ENCODE assay signal across 1 fruit fly cellular context in the genomic region with DNA sequence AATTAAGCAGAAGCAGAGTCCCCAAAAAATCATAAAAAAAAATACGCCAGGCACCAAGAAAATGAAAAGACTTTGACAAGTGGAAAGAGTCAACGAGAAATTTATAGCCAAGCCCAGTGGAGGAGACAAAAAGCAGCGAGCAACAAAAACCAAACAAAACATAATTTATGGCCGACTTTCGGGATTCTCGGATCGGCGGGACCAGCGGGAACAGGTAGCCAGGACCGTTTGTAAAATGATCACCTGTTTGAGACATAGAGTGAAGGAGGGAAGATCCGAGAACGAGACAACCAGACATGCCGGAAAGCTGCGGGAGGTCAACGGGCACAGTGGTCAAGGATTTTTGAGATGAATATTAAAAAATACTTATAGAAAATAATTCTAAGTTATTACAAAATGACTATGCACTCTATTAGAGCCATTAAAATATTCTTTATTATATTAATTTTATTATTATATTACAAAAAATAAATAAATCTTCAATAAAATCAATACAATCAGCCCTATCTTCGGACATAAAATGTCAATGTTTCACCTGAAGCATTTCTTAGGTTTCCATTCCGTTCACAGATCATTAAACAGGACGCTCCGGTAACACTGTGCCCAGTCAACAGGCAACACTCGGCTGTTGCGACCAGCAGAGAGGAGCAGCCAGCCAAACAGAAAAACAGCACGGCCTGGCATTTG.
A peak's percentile ranks its signal among the peaks of the same experiment; 100 is the strongest.
TF ChIP-seq lines count a peak whose summit lies in the region.

No protein-coding gene starts in this region.

TF ChIP-seq in whole organism, embryonic, 481 proteins besides CTCF, POLR2A, EP300 and RAD21 (continued from another document and continues in another):
- TF ChIP-seq CG11560 (tag; IDR thresholded peaks at IDR 0.05; lab: Robert Waterston, UW) (no peak), CG1602 (GFP tag; optimal IDR thresholded peaks at IDR 0.05; lab: Kevin White, UChicago) (peak; percentile 11), CG2202 (tag; optimal IDR thresholded peaks at IDR 0.05; lab: Kevin White, UChicago) (peak; percentile 9), CG10959 (GFP tag; IDR thresholded peaks at IDR 0.05; lab: Robert Waterston, UW) (peak; percentile 30; the same call in 1 of the 2 replicates), chn (GFP tag; optimal IDR thresholded peaks at IDR 0.05; lab: Kevin White, UChicago) (no peak), CG8478 (optimal IDR thresholded peaks at IDR 0.05; lab: Kevin White, UChicago) (no peak), CG3726 (GFP tag; IDR thresholded peaks at IDR 0.05; lab: Robert Waterston, UW) (no peak), CG10267 (tag; optimal IDR thresholded peaks at IDR 0.05; lab: Kevin White, UChicago) (peak; percentile 62), nerfin-1 (tag; optimal IDR thresholded peaks at IDR 0.05; lab: Kevin White, UChicago) (peak; percentile 36), CG12155 (GFP tag; optimal IDR thresholded peaks at IDR 0.05; lab: Kevin White, UChicago) (peak; percentile 26), slp2 (GFP tag; optimal IDR thresholded peaks at IDR 0.05; lab: Kevin White, UChicago) (no peak), nau (GFP tag; optimal IDR thresholded peaks at IDR 0.05; lab: Kevin White, UChicago) (no peak), fu2 (GFP tag; optimal IDR thresholded peaks at IDR 0.05; lab: Kevin White, UChicago) (no peak), pnt (GFP tag; optimal IDR thresholded peaks at IDR 0.05; lab: Kevin White, UChicago) (no peak), twi (tag; optimal IDR thresholded peaks at IDR 0.05; lab: Kevin White, UChicago) (peak; percentile 45), CG15696 (tag; optimal IDR thresholded peaks at IDR 0.05; lab: Kevin White, UChicago) (peak; percentile 83), gem (tag; optimal IDR thresholded peaks at IDR 0.05; lab: Kevin White, UChicago) (peak; percentile 78), Hsf (GFP tag; optimal IDR thresholded peaks at IDR 0.05; lab: Kevin White, UChicago) (no peak), CG17802 (tag; optimal IDR thresholded peaks at IDR 0.05; lab: Kevin White, UChicago) (no peak), CG3838 (GFP tag; optimal IDR thresholded peaks at IDR 0.05; lab: Kevin White, UChicago) (no peak), CG6254 (GFP tag; optimal IDR thresholded peaks at IDR 0.05; lab: Kevin White, UChicago) (peak; percentile 46), Elba2 (GFP tag; optimal IDR thresholded peaks at IDR 0.05; lab: Kevin White, UChicago) (no peak), prd (optimal IDR thresholded peaks at IDR 0.05; lab: Kevin White, UChicago) (no peak), prd (GFP tag; IDR thresholded peaks at IDR 0.05; lab: Robert Waterston, UW) (peak; percentile 68; the same call in 2 of the 3 replicates), CG12942 (GFP tag; optimal IDR thresholded peaks at IDR 0.05; lab: Kevin White, UChicago) (peak; percentile 7), zen2 (GFP tag; IDR thresholded peaks at IDR 0.05; lab: Robert Waterston, UW; ENCODE audit: partially characterized antibody) (no peak), disco-r (GFP tag; optimal IDR thresholded peaks at IDR 0.05; lab: Kevin White, UChicago) (no peak), CG7786 (GFP tag; optimal IDR thresholded peaks at IDR 0.05; lab: Kevin White, UChicago) (no peak), CG4404 (GFP tag; IDR thresholded peaks at IDR 0.05; lab: Robert Waterston, UW) (peak; percentile 68), CG31224 (GFP tag; IDR thresholded peaks at IDR 0.05; lab: Robert Waterston, UW) (no peak), mirr (GFP tag; optimal IDR thresholded peaks at IDR 0.05; lab: Kevin White, UChicago) (no peak), Lim3 (GFP tag; IDR thresholded peaks at IDR 0.05; lab: Robert Waterston, UW) (no peak), lola (GFP tag; optimal IDR thresholded peaks at IDR 0.05; lab: Kevin White, UChicago) (peak in 1 of 3 experiments; percentile 73), NK7.1 (GFP tag; optimal IDR thresholded peaks at IDR 0.05; lab: Kevin White, UChicago) (no peak), CG10979 (tag; optimal IDR thresholded peaks at IDR 0.05; lab: Kevin White, UChicago) (peak; percentile 72), ham (GFP tag; IDR thresholded peaks at IDR 0.05; lab: Robert Waterston, UW) (no peak), CG2129 (GFP tag; IDR thresholded peaks at IDR 0.05; lab: Robert Waterston, UW; ENCODE audit: partially characterized antibody) (no peak), Six4 (GFP tag; optimal IDR thresholded peaks at IDR 0.05; lab: Kevin White, UChicago) (peak; percentile 30), CG4360 (GFP tag; IDR thresholded peaks at IDR 0.05; lab: Robert Waterston, UW) (no peak), CG7372 (GFP tag; IDR thresholded peaks at IDR 0.05; lab: Robert Waterston, UW) (no peak), BtbVII (GFP tag; optimal IDR thresholded peaks at IDR 0.05; lab: Kevin White, UChicago) (peak; percentile 14), sqz (GFP tag; optimal IDR thresholded peaks at IDR 0.05; lab: Kevin White, UChicago) (no peak), CG12659 (GFP tag; optimal IDR thresholded peaks at IDR 0.05; lab: Kevin White, UChicago) (peak; percentile 28), gcm (GFP tag; optimal IDR thresholded peaks at IDR 0.05; lab: Kevin White, UChicago) (peak; percentile 26), corto (GFP tag; optimal IDR thresholded peaks at IDR 0.05; lab: Kevin White, UChicago) (peak; percentile 61), CrebB (tag; optimal IDR thresholded peaks at IDR 0.05; lab: Kevin White, UChicago) (no peak), fd96Cb (tag; optimal IDR thresholded peaks at IDR 0.05; lab: Kevin White, UChicago) (peak; percentile 41), Hmx (GFP tag; optimal IDR thresholded peaks at IDR 0.05; lab: Kevin White, UChicago) (no peak), Optix (GFP tag; IDR thresholded peaks at IDR 0.05; lab: Robert Waterston, UW) (no peak), ind (GFP tag; optimal IDR thresholded peaks at IDR 0.05; lab: Kevin White, UChicago) (peak; percentile 7), kay (GFP tag; optimal IDR thresholded peaks at IDR 0.05; lab: Kevin White, UChicago) (no peak), CG3847 (GFP tag; IDR thresholded peaks at IDR 0.05; lab: Robert Waterston, UW) (no peak), Fer3 (tag; optimal IDR thresholded peaks at IDR 0.05; lab: Kevin White, UChicago) (no peak), CG31441 (GFP tag; IDR thresholded peaks at IDR 0.05; lab: Robert Waterston, UW) (peak; percentile 68), trem (tag; optimal IDR thresholded peaks at IDR 0.05; lab: Kevin White, UChicago) (peak; percentile 52), luna (GFP tag; optimal IDR thresholded peaks at IDR 0.05; lab: Kevin White, UChicago) (no peak), CG9727 (GFP tag; optimal IDR thresholded peaks at IDR 0.05; lab: Kevin White, UChicago) (peak; percentile 74), CG8388 (GFP tag; optimal IDR thresholded peaks at IDR 0.05; lab: Kevin White, UChicago) (peak; percentile 3), CG15479 (GFP tag; optimal IDR thresholded peaks at IDR 0.05; lab: Kevin White, UChicago) (peak; percentile 81), CG13894 (tag; optimal IDR thresholded peaks at IDR 0.05; lab: Kevin White, UChicago) (no peak), CG12391 (tag; optimal IDR thresholded peaks at IDR 0.05; lab: Kevin White, UChicago) (peak; percentile 71), ATbp (GFP tag; optimal IDR thresholded peaks at IDR 0.05; lab: Kevin White, UChicago) (peak; percentile 37), row (GFP tag; IDR thresholded peaks at IDR 0.05; lab: Robert Waterston, UW) (peak; percentile 39; the same call in 1 of the 3 replicates), CG11696 (GFP tag; IDR thresholded peaks at IDR 0.05; lab: Robert Waterston, UW) (no peak), Hr51 (GFP tag; optimal IDR thresholded peaks at IDR 0.05; lab: Kevin White, UChicago) (peak in 1 of 2 experiments; percentile 48), lbe (GFP tag; optimal IDR thresholded peaks at IDR 0.05; lab: Kevin White, UChicago) (peak; percentile 59), Dad (GFP tag; optimal IDR thresholded peaks at IDR 0.05; lab: Kevin White, UChicago) (no peak), D19B (GFP tag; optimal IDR thresholded peaks at IDR 0.05; lab: Kevin White, UChicago) (no peak), CG3407 (GFP tag; optimal IDR thresholded peaks at IDR 0.05; lab: Kevin White, UChicago) (no peak), CG33557 (GFP tag; optimal IDR thresholded peaks at IDR 0.05; lab: Kevin White, UChicago) (peak; percentile 53), ab (GFP tag; optimal IDR thresholded peaks at IDR 0.05; lab: Kevin White, UChicago) (no peak), CG7745 (tag; optimal IDR thresholded peaks at IDR 0.05; lab: Kevin White, UChicago) (no peak), BEAF-32 (GFP tag; optimal IDR thresholded peaks at IDR 0.05; lab: Kevin White, UChicago) (no peak), CG1529 (GFP tag; optimal IDR thresholded peaks at IDR 0.05; lab: Kevin White, UChicago) (peak; percentile 16), CG6689 (GFP tag; IDR thresholded peaks at IDR 0.05; lab: Robert Waterston, UW) (peak; percentile 51), CG17359 (tag; optimal IDR thresholded peaks at IDR 0.05; lab: Kevin White, UChicago) (no peak), YL-1 (GFP tag; optimal IDR thresholded peaks at IDR 0.05; lab: Kevin White, UChicago) (peak; percentile 2), CG31365 (tag; optimal IDR thresholded peaks at IDR 0.05; lab: Kevin White, UChicago) (no peak), tx (GFP tag; optimal IDR thresholded peaks at IDR 0.05; lab: Kevin White, UChicago) (no peak), Scr (GFP tag; IDR thresholded peaks at IDR 0.05; lab: Robert Waterston, UW; ENCODE audit: partially characterized antibody) (no peak), chif (GFP tag; optimal IDR thresholded peaks at IDR 0.05; lab: Kevin White, UChicago) (no peak), Fer1 (GFP tag; optimal IDR thresholded peaks at IDR 0.05; lab: Kevin White, UChicago) (peak; percentile 3), CG1647 (GFP tag; optimal IDR thresholded peaks at IDR 0.05; lab: Kevin White, UChicago) (no peak), CG9437 (GFP tag; optimal IDR thresholded peaks at IDR 0.05; lab: Kevin White, UChicago) (no peak), CG3281 (GFP tag; optimal IDR thresholded peaks at IDR 0.05; lab: Kevin White, UChicago) (no peak), CG16815 (GFP tag; optimal IDR thresholded peaks at IDR 0.05; lab: Kevin White, UChicago) (peak; percentile 44), Xrp1 (GFP tag; IDR thresholded peaks at IDR 0.05; lab: Robert Waterston, UW) (peak; percentile 67; the same call in 1 of the 2 replicates), sens-2 (GFP tag; IDR thresholded peaks at IDR 0.05; lab: Robert Waterston, UW) (0 out of 2 replicates have a peak, but pooled peaks have one; percentile 4), CG14441 (GFP tag; IDR thresholded peaks at IDR 0.05; lab: Robert Waterston, UW) (no peak), Spps (tag; optimal IDR thresholded peaks at IDR 0.05; lab: Kevin White, UChicago) (peak; percentile 35), hth (optimal IDR thresholded peaks at IDR 0.05; lab: Kevin White, UChicago) (no peak), Oli (tag; optimal IDR thresholded peaks at IDR 0.05; lab: Kevin White, UChicago) (peak; percentile 61), grau (tag; optimal IDR thresholded peaks at IDR 0.05; lab: Kevin White, UChicago) (peak; percentile 75), CG2712 (tag; optimal IDR thresholded peaks at IDR 0.05; lab: Kevin White, UChicago) (peak; percentile 78), CG6272 (GFP tag; IDR thresholded peaks at IDR 0.05; lab: Robert Waterston, UW) (no peak), CG30431 (GFP tag; optimal IDR thresholded peaks at IDR 0.05; lab: Kevin White, UChicago) (peak; percentile 33), jumu (GFP tag; optimal IDR thresholded peaks at IDR 0.05; lab: Kevin White, UChicago) (no peak), CG32772 (GFP tag; IDR thresholded peaks at IDR 0.05; lab: Robert Waterston, UW) (no peak), cwo (GFP tag; optimal IDR thresholded peaks at IDR 0.05; lab: Kevin White, UChicago) (no peak), ewg (GFP tag; optimal IDR thresholded peaks at IDR 0.05; lab: Kevin White, UChicago) (peak; percentile 4), ap (GFP tag; IDR thresholded peaks at IDR 0.05; lab: Robert Waterston, UW) (no peak), CG9215 (GFP tag; IDR thresholded peaks at IDR 0.05; lab: Robert Waterston, UW) (no peak), CG8359 (GFP tag; optimal IDR thresholded peaks at IDR 0.05; lab: Kevin White, UChicago; ENCODE audit: borderline replicate concordance) (peak; percentile 37), CG7357 (GFP tag; IDR thresholded peaks at IDR 0.05; lab: Robert Waterston, UW) (no peak), stc (GFP tag; IDR thresholded peaks at IDR 0.05; lab: Robert Waterston, UW) (no peak), pum (GFP tag; optimal IDR thresholded peaks at IDR 0.05; lab: Kevin White, UChicago) (no peak), otp (GFP tag; IDR thresholded peaks at IDR 0.05; lab: Robert Waterston, UW) (0 out of 3 replicates have a peak, but pooled peaks have one; percentile 11), sens (GFP tag; lab: Kevin White, UChicago) (peak; percentile 70), CG12071 (GFP tag; optimal IDR thresholded peaks at IDR 0.05; lab: Kevin White, UChicago) (no peak), CG17361 (GFP tag; IDR thresholded peaks at IDR 0.05; lab: Robert Waterston, UW) (peak; percentile 63), hb (GFP tag; IDR thresholded peaks at IDR 0.05; lab: Robert Waterston, UW; ENCODE audit: partially characterized antibody) (no peak), CG17328 (GFP tag; IDR thresholded peaks at IDR 0.05; lab: Robert Waterston, UW) (no peak), CG11456 (GFP tag; IDR thresholded peaks at IDR 0.05; lab: Robert Waterston, UW) (no peak), hkb (optimal IDR thresholded peaks at IDR 0.05; lab: Kevin White, UChicago) (no peak), hkb (GFP tag; IDR thresholded peaks at IDR 0.05; lab: Robert Waterston, UW) (peak; percentile 45; the same call in 1 of the 2 replicates), CG18476 (GFP tag; optimal IDR thresholded peaks at IDR 0.05; lab: Kevin White, UChicago) (no peak), CG16779 (GFP tag; IDR thresholded peaks at IDR 0.05; lab: Robert Waterston, UW) (no peak), kah (GFP tag; optimal IDR thresholded peaks at IDR 0.05; lab: Kevin White, UChicago) (peak; percentile 51), CG11398 (GFP tag; optimal IDR thresholded peaks at IDR 0.05; lab: Kevin White, UChicago) (no peak), trh (GFP tag; optimal IDR thresholded peaks at IDR 0.05; lab: Kevin White, UChicago) (no peak), fru (optimal IDR thresholded peaks at IDR 0.05; lab: Kevin White, UChicago) (no peak), CG6791 (GFP tag; IDR thresholded peaks at IDR 0.05; lab: Robert Waterston, UW; ENCODE audit: partially characterized antibody) (no peak), HLH54F (GFP tag; optimal IDR thresholded peaks at IDR 0.05; lab: Kevin White, UChicago) (no peak), CG17612 (GFP tag; IDR thresholded peaks at IDR 0.05; lab: Robert Waterston, UW) (no peak), Neu2 (GFP tag; optimal IDR thresholded peaks at IDR 0.05; lab: Kevin White, UChicago; ENCODE audit: borderline replicate concordance) (no peak), az2 (GFP tag; optimal IDR thresholded peaks at IDR 0.05; lab: Kevin White, UChicago) (peak; percentile 44)
